Worm (Caenorhabditis elegans) whole organism, L3 larva: Measurements from ENCODE around the gene nac-3.

Experiments
- R02D3.7 ChIP-seq: fragments of 150-350 bp; optimal IDR thresholded peaks from 2 replicates; lab custom pipeline; 2014; ENCODE audit warnings: missing biosample characterization, missing genetic modification characterization
- ZK546.5 ChIP-seq: sonication (generic microtip); optimal IDR thresholded peaks from 2 replicates; lab custom pipeline; 2017; ENCODE audit warnings: missing biosample characterization, missing genetic modification characterization
- aly-2 ChIP-seq: fragments of 150-350 bp; optimal IDR thresholded peaks from 2 replicates; lab custom pipeline; 2014; ENCODE audit warnings: missing biosample characterization, missing genetic modification characterization
- ama-1 ChIP-seq: fragments of 150-350 bp; optimal IDR thresholded peaks from 2 replicates; lab custom pipeline; 2018
- ceh-28 ChIP-seq: fragments of 150-350 bp; optimal IDR thresholded peaks from 2 replicates; lab custom pipeline; 2014; ENCODE audit warnings: missing biosample characterization, missing genetic modification reagents, missing genetic modification characterization
- ceh-82 ChIP-seq: fragments of 150-350 bp; optimal IDR thresholded peaks from 2 replicates; lab custom pipeline; 2014; ENCODE audit warnings: missing biosample characterization, missing genetic modification characterization
- daf-12 ChIP-seq: fragments of 150-350 bp; optimal IDR thresholded peaks from 2 replicates; lab custom pipeline; 2014; ENCODE audit warnings: missing biosample characterization, missing genetic modification reagents, missing genetic modification characterization
- egl-27 ChIP-seq: sonication (generic microtip); optimal IDR thresholded peaks from 4 replicates; lab custom pipeline; 2017; ENCODE audit warnings: missing biosample characterization, missing genetic modification reagents, missing genetic modification characterization
- egl-5 ChIP-seq: fragments of 150-350 bp; optimal IDR thresholded peaks from 2 replicates; lab custom pipeline; 2017; ENCODE audit warnings: missing biosample characterization, missing genetic modification reagents, missing genetic modification characterization, inconsistent platforms
- elt-1 ChIP-seq: fragments of 150-350 bp; optimal IDR thresholded peaks from 2 replicates; lab custom pipeline; 2014; ENCODE audit warnings: missing biosample characterization, missing genetic modification characterization
- elt-2 ChIP-seq: sonication (generic microtip); optimal IDR thresholded peaks from 2 replicates; lab custom pipeline; 2016; ENCODE audit warnings: missing genetic modification reagents, mild to moderate bottlenecking, missing genetic modification characterization, missing compliant biosample characterization
- eor-1 ChIP-seq, 2 experiments: fragments of 150-350 bp; optimal IDR thresholded peaks; 2 replicates each; lab custom pipeline; 2014 to 2018; ENCODE audit warnings: missing biosample characterization in 2 of 2, missing genetic modification characterization in 2 of 2
- fkh-10 ChIP-seq: sonication (generic microtip); optimal IDR thresholded peaks from 2 replicates; lab custom pipeline; 2017; ENCODE audit warnings: missing biosample characterization, missing genetic modification reagents, missing genetic modification characterization
- fkh-2 ChIP-seq: fragments of 150-350 bp; optimal IDR thresholded peaks from 2 replicates; lab custom pipeline; 2014; ENCODE audit warnings: missing biosample characterization, missing genetic modification reagents, missing genetic modification characterization
- fos-1 ChIP-seq: fragments of 150-350 bp; optimal IDR thresholded peaks from 2 replicates; lab custom pipeline; 2014; ENCODE audit warnings: missing biosample characterization, missing genetic modification characterization
- jun-1 ChIP-seq: fragments of 150-350 bp; optimal IDR thresholded peaks from 2 replicates; lab custom pipeline; 2014; ENCODE audit warnings: missing biosample characterization, missing genetic modification reagents, missing genetic modification characterization
- lin-15B ChIP-seq: fragments of 150-350 bp; optimal IDR thresholded peaks from 2 replicates; lab custom pipeline; 2014; ENCODE audit warnings: missing biosample characterization, missing genetic modification characterization
- lin-39 ChIP-seq: fragments of 150-350 bp; optimal IDR thresholded peaks from 2 replicates; lab custom pipeline; 2018; ENCODE audit warnings: missing biosample characterization, missing genetic modification reagents, missing genetic modification characterization
- mml-1 ChIP-seq: fragments of 150-350 bp; sonication (generic microtip); optimal IDR thresholded peaks from 3 replicates; lab custom pipeline; 2014; ENCODE audit warnings: missing biosample characterization, missing genetic modification characterization
- nfya-1 ChIP-seq: sonication (generic microtip); optimal IDR thresholded peaks from 2 replicates; lab custom pipeline; 2017; ENCODE audit warnings: missing genetic modification characterization, mild to moderate bottlenecking, missing compliant biosample characterization, antibody characterized with exemption, moderate library complexity; ENCODE audit not compliant: insufficient read depth
- nhr-12 ChIP-seq: fragments of 150-350 bp; optimal IDR thresholded peaks from 2 replicates; lab custom pipeline; 2014; ENCODE audit warnings: missing biosample characterization, missing genetic modification characterization
- nhr-23 ChIP-seq: fragments of 150-350 bp; optimal IDR thresholded peaks from 2 replicates; lab custom pipeline; 2014; ENCODE audit warnings: missing biosample characterization, missing genetic modification reagents, missing genetic modification characterization
- nhr-237 ChIP-seq: fragments of 150-350 bp; optimal IDR thresholded peaks from 2 replicates; lab custom pipeline; 2014; ENCODE audit warnings: missing biosample characterization, missing genetic modification characterization
- nhr-25 ChIP-seq: sonication (generic microtip); optimal IDR thresholded peaks from 2 replicates; lab custom pipeline; 2017; ENCODE audit warnings: missing biosample characterization, missing genetic modification characterization
- nhr-28 ChIP-seq: fragments of 150-350 bp; optimal IDR thresholded peaks from 2 replicates; lab custom pipeline; 2014; ENCODE audit warnings: missing biosample characterization, missing genetic modification characterization
- nhr-67 ChIP-seq: fragments of 150-350 bp; optimal IDR thresholded peaks from 2 replicates; lab custom pipeline; 2014; ENCODE audit warnings: missing biosample characterization, missing genetic modification characterization
- nhr-77 ChIP-seq: fragments of 150-350 bp; optimal IDR thresholded peaks from 2 replicates; lab custom pipeline; 2014; ENCODE audit warnings: missing biosample characterization, missing genetic modification characterization
- pha-4 ChIP-seq: fragments of 150-350 bp; optimal IDR thresholded peaks from 2 replicates; lab custom pipeline; 2014; ENCODE audit warnings: missing biosample characterization, missing genetic modification reagents, missing genetic modification characterization
- pqm-1 ChIP-seq: fragments of 150-350 bp; optimal IDR thresholded peaks from 2 replicates; lab custom pipeline; 2017; ENCODE audit warnings: missing biosample characterization, missing genetic modification characterization, inconsistent platforms
- tbx-2 ChIP-seq: sonication (generic microtip); optimal IDR thresholded peaks from 2 replicates; lab custom pipeline; 2016; ENCODE audit warnings: mild to moderate bottlenecking, missing genetic modification characterization, missing compliant biosample characterization
- unc-62 ChIP-seq: fragments of 150-350 bp; sonication (generic microtip); optimal IDR thresholded peaks from 4 replicates; lab custom pipeline; 2014; ENCODE audit warnings: missing biosample characterization, missing genetic modification reagents, missing genetic modification characterization
- zag-1 ChIP-seq: fragments of 150-350 bp; optimal IDR thresholded peaks from 2 replicates; lab custom pipeline; 2014; ENCODE audit warnings: missing biosample characterization, missing genetic modification characterization
- ztf-4 ChIP-seq: fragments of 150-350 bp; optimal IDR thresholded peaks from 2 replicates; lab custom pipeline; 2014; ENCODE audit warnings: missing biosample characterization, missing genetic modification characterization

nac-3 gene

ce11 chrIII:10152495-10152894, at the start of gene nac-3:
Gene nac-3, plus strand, starts transcription at chrIII:10152795.
- TF ChIP-seq jun-1 (tag; lab: Kevin White, UChicago): no peak
- no peak for TF ChIP-seq ama-1 (lab: Kevin White, UChicago)
- TF ChIP-seq unc-62 (GFP tag; lab: Kevin White, UChicago): no peak
- TF ChIP-seq nhr-12 (tag; lab: Kevin White, UChicago): no peak
- no peak for TF ChIP-seq egl-27 (tag; lab: Kevin White, UChicago)
- TF ChIP-seq fkh-10 (GFP tag; lab: Kevin White, UChicago): no peak
- no peak for TF ChIP-seq nhr-23
- no peak for TF ChIP-seq egl-5 (tag; lab: Kevin White, UChicago)
- TF ChIP-seq ceh-82 (tag; lab: Kevin White, UChicago): no peak
- no peak for TF ChIP-seq tbx-2
- TF ChIP-seq zag-1 (tag; lab: Kevin White, UChicago): no peak
- TF ChIP-seq nhr-28: no peak
- no peak for TF ChIP-seq mml-1 (tag; lab: Kevin White, UChicago)
- no peak for TF ChIP-seq lin-39 (tag; lab: Kevin White, UChicago)
- no peak for TF ChIP-seq pha-4 (tag; lab: Kevin White, UChicago)
- TF ChIP-seq pqm-1 (tag; lab: Kevin White, UChicago): no peak
- no peak for TF ChIP-seq nhr-237 (tag; lab: Kevin White, UChicago)

ce11 chrIII:10106390-10106789, 46.2 kb upstream of the nac-3 start, which contains the start of gene srt-55:
Gene srt-55, minus strand, starts transcription at chrIII:10106490.
- TF ChIP-seq mml-1 (tag; lab: Kevin White, UChicago) (no peak), fos-1 (tag; lab: Kevin White, UChicago) (no peak), ZK546.5 (tag; lab: Kevin White, UChicago) (no peak), nhr-28 (no peak), elt-1 (no peak), nhr-67 (tag; lab: Kevin White, UChicago) (no peak), fkh-2 (tag; lab: Kevin White, UChicago) (no peak)

ce11 chrIII:10108995-10109394, 43.6 kb upstream of the nac-3 start, which contains the start of gene T16H12.9:
Gene T16H12.9, plus strand, starts transcription at chrIII:10109295.
- TF ChIP-seq tbx-2: no peak
- TF ChIP-seq mml-1 (tag; lab: Kevin White, UChicago): no peak
- TF ChIP-seq ama-1 (lab: Kevin White, UChicago): no peak
- TF ChIP-seq lin-15B (tag; lab: Kevin White, UChicago): no peak
- no peak for TF ChIP-seq fkh-2 (tag; lab: Kevin White, UChicago)
- no peak for TF ChIP-seq eor-1 (tag; optimal IDR thresholded peaks at IDR 0.05; lab: Kevin White, UChicago)
- no peak for TF ChIP-seq R02D3.7 (tag; lab: Kevin White, UChicago)
- TF ChIP-seq ceh-28 (tag; lab: Kevin White, UChicago): no peak
- TF ChIP-seq daf-12 (tag; lab: Kevin White, UChicago): no peak
- no peak for TF ChIP-seq ztf-4 (tag; lab: Kevin White, UChicago)
- TF ChIP-seq, all 47 proteins: peak for 0

ce11 chrIII:10112958-10113357, 39.6 kb upstream of the nac-3 start, which contains the start of gene vps-29:
Gene vps-29, minus strand, starts transcription at chrIII:10113058.
- TF ChIP-seq ceh-28 (tag; lab: Kevin White, UChicago) (no peak), egl-5 (tag; lab: Kevin White, UChicago) (no peak), nhr-23 (no peak), nhr-28 (no peak), ama-1 (lab: Kevin White, UChicago) (no peak), nhr-12 (tag; lab: Kevin White, UChicago) (no peak), zag-1 (tag; lab: Kevin White, UChicago) (no peak), nhr-25 (tag; lab: Kevin White, UChicago) (no peak), nhr-77 (tag; lab: Kevin White, UChicago) (no peak)

ce11 chrIII:10114662-10115061, 37.9 kb upstream of the nac-3 start, which contains the start of the genes ZK1128.1 and mett-10:
Gene ZK1128.1, minus strand, starts transcription at chrIII:10114760.
Gene mett-10, plus strand, starts transcription at chrIII:10115036.
- TF ChIP-seq R02D3.7 (tag; lab: Kevin White, UChicago) (peak; percentile 85), nhr-237 (tag; lab: Kevin White, UChicago) (no peak), nhr-23 (peak; percentile 18), pqm-1 (tag; lab: Kevin White, UChicago) (no peak), fos-1 (tag; lab: Kevin White, UChicago) (no peak), nhr-25 (tag; lab: Kevin White, UChicago) (no peak), egl-5 (tag; lab: Kevin White, UChicago) (no peak), aly-2 (no peak), eor-1 (tag; optimal IDR thresholded peaks at IDR 0.05; lab: Kevin White, UChicago) (no peak), daf-12 (tag; lab: Kevin White, UChicago) (no peak), ZK546.5 (tag; lab: Kevin White, UChicago) (no peak), unc-62 (GFP tag; lab: Kevin White, UChicago) (no peak), pha-4 (tag; lab: Kevin White, UChicago) (peak; percentile 51), egl-27 (tag; lab: Kevin White, UChicago) (no peak), nhr-77 (tag; lab: Kevin White, UChicago) (no peak), lin-15B (tag; lab: Kevin White, UChicago) (peak; percentile 45), elt-2 (tag; lab: Kevin White, UChicago) (no peak), ceh-82 (tag; lab: Kevin White, UChicago) (no peak), zag-1 (tag; lab: Kevin White, UChicago) (no peak), nfya-1 (peak; percentile 39), fkh-10 (GFP tag; lab: Kevin White, UChicago) (no peak), elt-1 (no peak)
